Fruit fly (Drosophila melanogaster) whole organism, prepupa: ENCODE results near the gene CG4004.

ENCODE experiments used
- CG1621 ChIP-seq: fragments of 200-800 bp; sonication (Bioruptor generic); optimal IDR thresholded peaks from 3 replicates; lab custom pipeline; 2018; ENCODE audit warnings: missing biosample characterization, mild to moderate bottlenecking, missing genetic modification characterization
- CG4318 ChIP-seq: fragments of 200-800 bp; sonication (Bioruptor generic); optimal IDR thresholded peaks from 3 replicates; lab custom pipeline; 2017; ENCODE audit warnings: missing biosample characterization, mild to moderate bottlenecking, missing genetic modification characterization
- CG6854 ChIP-seq: fragments of 200-800 bp; sonication (Bioruptor generic); optimal IDR thresholded peaks from 2 replicates; lab custom pipeline; 2017; ENCODE audit warnings: missing biosample characterization, mild to moderate bottlenecking, missing genetic modification characterization
- Gug ChIP-seq: fragments of 200-800 bp; sonication (Bioruptor generic); IDR thresholded peaks from 2 replicates; pipeline ENCODE4 v1.3.6; 2022; ENCODE audit warnings: missing biosample characterization, missing genetic modification characterization
- Hr38 ChIP-seq: sonication (Bioruptor generic); optimal IDR thresholded peaks from 2 replicates; lab custom pipeline; 2016; ENCODE audit warnings: missing biosample characterization, missing genetic modification characterization
- achi ChIP-seq: fragments of 200-800 bp; sonication (Bioruptor generic); optimal IDR thresholded peaks from 3 replicates; lab custom pipeline; 2016; ENCODE audit warnings: missing biosample characterization, missing genetic modification characterization
- net ChIP-seq: fragments of 200-800 bp; sonication (Bioruptor generic); optimal IDR thresholded peaks from 3 replicates; lab custom pipeline; 2016; ENCODE audit warnings: missing biosample characterization, missing genetic modification characterization

DNA sequence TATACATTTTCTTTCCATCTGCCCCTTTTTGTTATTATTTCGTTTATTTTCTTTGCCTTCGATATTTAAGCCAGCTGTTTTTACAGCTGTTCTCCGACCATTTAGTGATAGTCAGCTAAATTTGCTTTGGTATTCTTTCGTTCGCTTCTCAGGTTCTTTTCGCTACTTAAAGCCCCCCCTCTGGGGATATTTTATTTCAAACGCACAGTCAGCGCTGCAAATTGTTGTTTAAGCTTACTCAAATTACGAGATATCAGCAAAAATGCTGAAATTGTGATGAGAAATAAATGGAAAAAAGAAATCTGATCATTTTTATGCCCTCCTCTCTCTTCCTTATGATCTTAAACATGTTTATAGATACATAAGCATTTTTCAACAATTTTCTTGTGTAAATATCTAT is 22.0 kb upstream of the CG4004 start:
- TF ChIP-seq net (GFP tag; lab: Kevin White, UChicago): no peak
- TF ChIP-seq CG4318 (GFP tag; lab: Kevin White, UChicago): no peak
- TF ChIP-seq achi (GFP tag; lab: Kevin White, UChicago): no peak
- no peak for TF ChIP-seq CG6854
- TF ChIP-seq CG1621 (tag; lab: Kevin White, UChicago): no peak
- no peak for TF ChIP-seq Gug (GFP tag; lab: Robert Waterston, UW)
- no peak for TF ChIP-seq Hr38 (GFP tag; lab: Kevin White, UChicago)
